Worm (Caenorhabditis elegans): Measurements from ENCODE around the gene unc-83.

unc-83 gene

DNA sequence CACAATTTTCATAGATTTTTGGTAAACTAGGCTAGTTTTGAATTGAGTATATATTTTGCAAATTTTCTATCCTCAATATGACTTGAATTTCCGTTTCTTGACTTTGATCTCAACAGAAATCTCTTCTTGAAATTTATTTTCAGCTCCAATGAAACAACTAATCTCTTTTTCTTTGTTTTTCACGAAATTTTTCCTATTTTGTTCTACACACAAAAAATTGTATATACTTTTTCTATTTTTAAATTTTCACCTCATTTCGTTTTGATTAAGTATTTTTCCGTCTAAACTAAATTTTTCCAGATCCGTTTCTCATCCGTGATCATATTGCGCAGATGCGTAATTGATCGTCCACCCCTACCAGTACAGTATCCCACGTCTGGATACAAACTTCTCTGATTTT is at the start of gene unc-83:
Gene unc-83 (plus strand): TSS at position 301 of the 400 bp plus-strand sequence.
- TF ChIP-seq fkh-6 (tag; optimal IDR thresholded peaks at IDR 0.05) (no peak), fkh-10 (GFP tag; optimal IDR thresholded peaks at IDR 0.05) (no peak), odd-2 (tag; optimal IDR thresholded peaks at IDR 0.05) (no peak), npax-4 (tag; optimal IDR thresholded peaks at IDR 0.05) (no peak), elt-4 (tag; optimal IDR thresholded peaks at IDR 0.05) (no peak), che-1 (tag; optimal IDR thresholded peaks at IDR 0.05) (no peak), C38D4.7 (GFP tag; optimal IDR thresholded peaks at IDR 0.05) (no peak), ceh-34 (tag; optimal IDR thresholded peaks at IDR 0.05) (no peak), gmeb-2 (tag; optimal IDR thresholded peaks at IDR 0.05) (no peak), eyg-1 (tag; optimal IDR thresholded peaks at IDR 0.05) (no peak), syd-9 (tag; optimal IDR thresholded peaks at IDR 0.05) (no peak), ceh-31 (tag; optimal IDR thresholded peaks at IDR 0.05) (no peak), ets-4 (tag; optimal IDR thresholded peaks at IDR 0.05) (no peak), unc-86 (tag; optimal IDR thresholded peaks at IDR 0.05) (no peak), sdc-2 (tag; optimal IDR thresholded peaks at IDR 0.05) (no peak), fax-1 (tag; optimal IDR thresholded peaks at IDR 0.05) (no peak), madf-2 (tag; optimal IDR thresholded peaks at IDR 0.05) (no peak), nfya-1 (tag; optimal IDR thresholded peaks at IDR 0.05) (no peak), ceh-30 (tag; optimal IDR thresholded peaks at IDR 0.05) (no peak), nhr-11 (tag; optimal IDR thresholded peaks at IDR 0.05) (no peak)

DNA sequence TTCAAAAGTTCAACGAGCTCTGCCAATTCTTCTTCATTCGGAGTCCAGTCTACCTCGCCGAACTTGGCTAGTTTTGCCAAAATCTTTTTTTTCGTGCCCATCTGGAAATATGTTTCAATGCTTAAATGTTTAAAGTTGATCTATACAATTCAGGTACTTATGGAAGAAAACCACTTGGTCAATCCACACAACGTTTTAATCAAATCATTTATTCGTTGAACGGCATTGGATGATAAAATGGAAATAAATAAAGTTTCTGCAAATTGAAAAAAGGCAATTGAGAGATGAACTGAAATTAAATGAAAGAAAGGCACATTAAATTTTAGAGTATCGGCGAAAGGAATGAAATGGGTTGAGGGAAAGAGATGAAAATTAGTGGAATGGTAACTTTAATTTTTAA is 40.8 kb upstream of the unc-83 start, which contains the start of gene urb-1:
Gene urb-1 (minus strand): TSS at position 101 of the 400 bp plus-strand sequence.
- TF ChIP-seq odd-2 (tag; optimal IDR thresholded peaks at IDR 0.05) (no peak), T23F11.4 (GFP tag; optimal IDR thresholded peaks at IDR 0.05) (no peak), ceh-34 (tag; optimal IDR thresholded peaks at IDR 0.05) (no peak), elt-4 (tag; optimal IDR thresholded peaks at IDR 0.05) (no peak), sdc-2 (tag; optimal IDR thresholded peaks at IDR 0.05) (no peak), elt-2 (tag; optimal IDR thresholded peaks at IDR 0.05) (no peak), pqm-1 (tag; optimal IDR thresholded peaks at IDR 0.05) (no peak), fkh-10 (GFP tag; optimal IDR thresholded peaks at IDR 0.05) (no peak), pat-9 (tag; optimal IDR thresholded peaks at IDR 0.05) (no peak), hlh-30 (tag; optimal IDR thresholded peaks at IDR 0.05; ENCODE audit: insufficient read depth) (no peak), hlh-8 (tag; optimal IDR thresholded peaks at IDR 0.05) (no peak), tbx-2 (tag; optimal IDR thresholded peaks at IDR 0.05) (no peak), ztf-16 (tag; optimal IDR thresholded peaks at IDR 0.05) (no peak), pros-1 (tag; optimal IDR thresholded peaks at IDR 0.05) (no peak), eyg-1 (tag; optimal IDR thresholded peaks at IDR 0.05) (no peak), unc-86 (tag; optimal IDR thresholded peaks at IDR 0.05) (no peak), lin-11 (tag; optimal IDR thresholded peaks at IDR 0.05) (no peak), ceh-48 (tag; optimal IDR thresholded peaks at IDR 0.05) (no peak)

DNA sequence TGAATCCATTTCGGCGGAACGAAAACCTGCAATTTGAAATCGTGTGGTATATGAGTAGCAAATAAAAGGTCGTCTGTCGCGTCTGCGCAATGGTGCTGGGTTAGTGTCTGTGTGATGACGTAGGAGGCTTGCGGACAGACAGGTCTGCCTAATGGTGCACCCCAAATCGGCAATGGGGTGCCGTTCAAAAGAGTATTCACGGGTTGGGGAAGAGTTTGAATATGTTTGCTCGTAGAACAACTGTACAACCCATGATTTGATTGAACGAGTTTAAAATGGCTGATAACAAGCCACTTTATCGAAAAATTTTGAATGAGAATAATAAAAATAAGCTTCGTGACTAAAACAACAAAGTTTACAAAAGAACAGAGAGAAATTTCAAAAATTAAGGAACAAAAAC is 38.9 kb upstream of the unc-83 start, which contains the start of gene T05H4.11:
Gene T05H4.11 (minus strand): TSS at position 335 of the 400 bp plus-strand sequence.
- TF ChIP-seq K09A11.1 (tag; optimal IDR thresholded peaks at IDR 0.05; ENCODE audit: insufficient read depth), result no peak

DNA sequence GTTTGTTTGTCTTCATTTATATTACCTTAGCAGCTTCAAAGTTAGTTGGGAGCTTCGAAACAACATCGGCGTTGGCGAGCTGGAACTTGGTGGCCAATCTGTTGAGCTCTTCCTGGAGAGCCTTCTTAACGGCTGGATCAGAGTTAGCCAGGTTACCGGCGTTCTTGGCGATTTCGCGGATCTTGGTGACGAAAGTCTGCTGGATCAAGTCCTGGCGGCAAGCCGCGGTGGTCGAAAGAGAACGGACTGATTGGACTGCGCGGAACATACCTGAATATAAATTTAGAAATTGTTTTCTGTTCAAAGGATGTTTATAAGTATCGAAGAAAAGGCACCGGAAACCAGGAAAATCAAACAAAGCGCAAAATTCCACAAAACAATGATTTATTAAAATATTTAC is 38.0 kb upstream of the unc-83 start, which contains the start of gene atp-4:
Gene atp-4 (minus strand): TSS at position 270 of the 400 bp plus-strand sequence.
- no peak for TF ChIP-seq dmd-4 (tag; optimal IDR thresholded peaks at IDR 0.05; ENCODE audit: borderline replicate concordance)
- no peak for TF ChIP-seq rnt-1 (tag; optimal IDR thresholded peaks at IDR 0.05)
- TF ChIP-seq ceh-14 (tag; optimal IDR thresholded peaks at IDR 0.05), result no peak
- TF ChIP-seq sox-4 (tag; optimal IDR thresholded peaks at IDR 0.05), result no peak
- no peak for TF ChIP-seq sox-2 (GFP tag; IDR thresholded peaks at IDR 0.05)
- TF ChIP-seq hlh-30 (tag; optimal IDR thresholded peaks at IDR 0.05; ENCODE audit: insufficient read depth), result no peak
- no peak for TF ChIP-seq hlh-6 (tag; optimal IDR thresholded peaks at IDR 0.05)
- no peak for TF ChIP-seq ceh-24 (tag; optimal IDR thresholded peaks at IDR 0.05)
- no peak for TF ChIP-seq ama-1 (optimal IDR thresholded peaks at IDR 0.05)
- no peak for TF ChIP-seq hlh-13 (GFP tag; optimal IDR thresholded peaks at IDR 0.05)
- no peak for TF ChIP-seq ztf-16 (tag; optimal IDR thresholded peaks at IDR 0.05)
